Worm (Caenorhabditis elegans) whole organism, L3 larva: ENCODE results near the gene yars-2.
"Not testable (repeated sequence)": the region's sequence is repeated elsewhere in the genome, so short reads cannot be mapped to it uniquely, and the experiment has no call there.

Experiments used
- ZK546.5 ChIP-seq: sonication (generic microtip); optimal IDR thresholded peaks from 2 replicates; lab custom pipeline; 2017; ENCODE audit warnings: missing biosample characterization, missing genetic modification characterization
- ama-1 ChIP-seq: fragments of 150-350 bp; optimal IDR thresholded peaks from 2 replicates; lab custom pipeline; 2018
- egl-27 ChIP-seq: sonication (generic microtip); optimal IDR thresholded peaks from 4 replicates; lab custom pipeline; 2017; ENCODE audit warnings: missing biosample characterization, missing genetic modification reagents, missing genetic modification characterization
- nhr-28 ChIP-seq: fragments of 150-350 bp; optimal IDR thresholded peaks from 2 replicates; lab custom pipeline; 2014; ENCODE audit warnings: missing biosample characterization, missing genetic modification characterization
- pqm-1 ChIP-seq: fragments of 150-350 bp; optimal IDR thresholded peaks from 2 replicates; lab custom pipeline; 2017; ENCODE audit warnings: missing biosample characterization, missing genetic modification characterization, inconsistent platforms
- skn-1 ChIP-seq: fragments of 150-350 bp; optimal IDR thresholded peaks from 2 replicates; lab custom pipeline; 2014; ENCODE audit warnings: missing biosample characterization, missing genetic modification characterization
- unc-62 ChIP-seq: fragments of 150-350 bp; sonication (generic microtip); optimal IDR thresholded peaks from 4 replicates; lab custom pipeline; 2014; ENCODE audit warnings: missing biosample characterization, missing genetic modification reagents, missing genetic modification characterization
- zag-1 ChIP-seq: fragments of 150-350 bp; optimal IDR thresholded peaks from 2 replicates; lab custom pipeline; 2014; ENCODE audit warnings: missing biosample characterization, missing genetic modification characterization
- ztf-11 ChIP-seq: fragments of 150-350 bp; optimal IDR thresholded peaks from 2 replicates; lab custom pipeline; 2014; ENCODE audit warnings: missing biosample characterization, missing genetic modification characterization
- ztf-4 ChIP-seq: fragments of 150-350 bp; optimal IDR thresholded peaks from 2 replicates; lab custom pipeline; 2014; ENCODE audit warnings: missing biosample characterization, missing genetic modification characterization

ce11 chrIV:4720522-4720921, 8.1 kb upstream of the yars-2 start:
- not testable (repeated sequence) for TF ChIP-seq ztf-4; nhr-28 (tag; lab: Kevin White, UChicago); skn-1 (tag; lab: Kevin White, UChicago); ama-1 (lab: Kevin White, UChicago); zag-1; ztf-11 (tag; lab: Kevin White, UChicago); unc-62 (GFP tag; lab: Kevin White, UChicago); pqm-1 (tag; lab: Kevin White, UChicago); ZK546.5 (tag; lab: Kevin White, UChicago); egl-27 (tag; lab: Kevin White, UChicago)
